Worm (Caenorhabditis elegans): Measurements from ENCODE around the gene F59B10.2.

DNA sequence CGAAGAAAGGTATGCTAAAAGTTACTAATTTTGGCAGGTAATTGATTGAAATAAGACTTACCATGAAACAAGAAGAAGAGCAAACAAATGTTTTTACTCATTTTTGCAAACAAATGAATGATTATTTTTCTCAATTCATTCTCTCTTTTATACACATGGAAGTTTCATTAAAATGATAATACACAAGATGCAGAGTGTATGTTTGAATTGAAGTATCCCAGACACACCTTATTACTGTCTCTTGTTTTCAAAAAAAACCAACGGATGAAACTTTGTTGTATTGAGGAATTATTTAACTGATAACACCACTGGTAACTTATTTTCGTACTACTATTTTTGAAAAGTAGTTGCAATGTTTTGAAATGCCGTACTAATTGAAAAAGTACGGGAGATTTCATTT is 30.3 kb downstream of the F59B10.2 start, which contains the start of gene clec-59:
- TF ChIP-seq mep-1 (tag; optimal IDR thresholded peaks at IDR 0.05) (no peak), nhr-76 (tag; optimal IDR thresholded peaks at IDR 0.05) (no peak), pha-4 (tag; optimal IDR thresholded peaks at IDR 0.05) (no peak), elt-3 (tag; optimal IDR thresholded peaks at IDR 0.05) (no peak), bed-3 (GFP tag; optimal IDR thresholded peaks at IDR 0.05) (no peak), unc-62 (GFP tag; optimal IDR thresholded peaks at IDR 0.05) (no peak), ceh-83 (GFP tag; optimal IDR thresholded peaks at IDR 0.05) (no peak), nhr-2 (tag; optimal IDR thresholded peaks at IDR 0.05) (no peak), nhr-28 (tag; optimal IDR thresholded peaks at IDR 0.05) (no peak), snpc-4 (tag; optimal IDR thresholded peaks at IDR 0.05) (no peak), hlh-1 (tag; optimal IDR thresholded peaks at IDR 0.05) (no peak)

Data from whole organism, mixed stage, embryonic.